Worm (Caenorhabditis elegans) whole organism, late embryonic: Measurements from ENCODE around the gene tag-151.

Experiments used
- nhr-232 ChIP-seq: sonication (generic microtip); optimal IDR thresholded peaks from 2 replicates; lab custom pipeline; 2016; ENCODE audit warnings: missing genetic modification characterization, missing compliant biosample characterization
- pqm-1 ChIP-seq: sonication (generic microtip); optimal IDR thresholded peaks from 2 replicates; lab custom pipeline; 2016; ENCODE audit warnings: missing genetic modification characterization, missing compliant biosample characterization
- syd-9 ChIP-seq: sonication (generic microtip); optimal IDR thresholded peaks from 2 replicates; lab custom pipeline; 2016; ENCODE audit warnings: mild to moderate bottlenecking, missing genetic modification characterization, moderate library complexity, missing compliant biosample characterization
- unc-55 ChIP-seq: sonication (generic microtip); optimal IDR thresholded peaks from 2 replicates; lab custom pipeline; 2017; ENCODE audit warnings: missing biosample characterization, missing genetic modification reagents, missing genetic modification characterization

DNA sequence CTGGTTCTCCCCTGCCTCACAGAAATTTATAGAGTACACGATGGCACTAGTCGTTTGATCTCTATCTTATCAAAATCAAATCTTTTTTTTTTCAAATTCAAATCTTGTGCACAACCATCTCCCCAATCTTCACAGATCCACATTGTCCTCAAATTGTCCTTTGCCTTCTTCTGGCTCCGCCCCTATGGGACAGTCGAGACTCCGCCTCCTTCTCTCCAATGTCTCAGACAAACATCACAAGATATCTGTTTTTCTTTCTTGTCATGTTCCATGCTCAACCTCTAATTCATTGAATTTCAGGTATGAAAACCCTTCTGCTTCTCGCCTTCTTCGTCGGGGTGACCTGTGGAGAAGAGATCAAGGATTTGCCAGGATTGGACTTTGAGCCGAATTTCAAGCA, 27.3 kb downstream of the tag-151 start, which contains the start of gene ctsa-1.1:
- TF ChIP-seq nhr-232 (tag; lab: Kevin White, UChicago) (no peak), syd-9 (no peak), pqm-1 (tag; lab: Kevin White, UChicago) (no peak), unc-55 (no peak)
